Worm (Caenorhabditis elegans) whole organism, young adult: ENCODE results near the gene cmk-1.

Experiments used
- F57C9.4 ChIP-seq: sonication (generic microtip); optimal IDR thresholded peaks from 2 replicates; lab custom pipeline; 2017; ENCODE audit warnings: mild to moderate bottlenecking, missing genetic modification characterization, missing compliant biosample characterization
- attf-6 ChIP-seq: fragments of 200-800 bp; sonication (Bioruptor generic); IDR thresholded peaks from 2 replicates; pipeline ENCODE4 v1.3.6; 2022; ENCODE audit warnings: missing genetic modification reagents, missing genetic modification characterization, missing compliant biosample characterization
- ceh-100 ChIP-seq: fragments of 200-800 bp; sonication (Bioruptor generic); IDR thresholded peaks from 2 replicates; pipeline ENCODE4 v1.3.6; 2022; ENCODE audit warnings: missing genetic modification reagents, missing genetic modification characterization, missing compliant biosample characterization
- ceh-40 ChIP-seq: fragments of 200-800 bp; sonication (Bioruptor generic); IDR thresholded peaks from 2 replicates; pipeline ENCODE4 v1.3.6; 2022; ENCODE audit warnings: missing genetic modification characterization, missing compliant biosample characterization
- ceh-58 ChIP-seq: fragments of 200-800 bp; sonication (Bioruptor generic); IDR thresholded peaks from 2 replicates; pipeline ENCODE4 v1.3.6; 2022; ENCODE audit warnings: missing genetic modification characterization, missing compliant biosample characterization
- hmg-1.2 ChIP-seq: fragments of 200-800 bp; sonication (Bioruptor generic); IDR thresholded peaks from 2 replicates; pipeline ENCODE4 v1.3.6; 2022; ENCODE audit warnings: missing genetic modification reagents, missing genetic modification characterization, missing compliant biosample characterization
- hrde-1 ChIP-seq: sonication (generic microtip); optimal IDR thresholded peaks from 2 replicates; lab custom pipeline; 2016; ENCODE audit warnings: missing genetic modification characterization, mild to moderate bottlenecking, missing compliant biosample characterization, moderate library complexity, missing genotype, missing genetic modification reagents, borderline replicate concordance
- let-607 ChIP-seq, 2 experiments: fragments of 200-800 bp in 1 of 2; sonication (Bioruptor generic) in 1 of 2; sonication (generic microtip) in 1 of 2; optimal IDR thresholded peaks; 2 replicates each; lab custom pipeline; 2016 to 2018; ENCODE audit warnings: mild to moderate bottlenecking in 2 of 2, missing compliant biosample characterization in 2 of 2, missing genetic modification characterization in 2 of 2, moderate library complexity in 2 of 2, missing genotype in 1 of 2
- lin-26 ChIP-seq: fragments of 200-800 bp; sonication (Bioruptor generic); IDR thresholded peaks from 2 replicates; pipeline ENCODE4 v1.3.6; 2022; ENCODE audit warnings: missing genetic modification reagents, missing genetic modification characterization, missing compliant biosample characterization
- lsl-1 ChIP-seq: fragments of 200-800 bp; sonication (Bioruptor generic); optimal IDR thresholded peaks from 2 replicates; lab custom pipeline; 2018; ENCODE audit warnings: mild to moderate bottlenecking, missing genetic modification characterization, moderate library complexity, missing compliant biosample characterization
- madf-6 ChIP-seq: fragments of 200-800 bp; sonication (Bioruptor generic); IDR thresholded peaks from 2 replicates; pipeline ENCODE4 v1.3.6; 2022; ENCODE audit warnings: missing genetic modification reagents, missing genetic modification characterization, missing compliant biosample characterization
- rpc-1 ChIP-seq, 2 experiments: fragments of 150-350 bp in 1 of 2; sonication (generic microtip) in 1 of 2; optimal IDR thresholded peaks; 2 replicates each; lab custom pipeline; 2014 to 2018; ENCODE audit warnings: missing biosample characterization in 1 of 2, missing genetic modification characterization in 1 of 2, missing genetic modification reagents in 1 of 2, missing genotype in 1 of 2
- snpc-1.1 ChIP-seq: sonication (generic microtip); optimal IDR thresholded peaks from 2 replicates; lab custom pipeline; 2017; ENCODE audit warnings: missing genetic modification characterization, mild to moderate bottlenecking, missing compliant biosample characterization, antibody characterized with exemption, moderate library complexity, missing genotype, missing genetic modification reagents; ENCODE audit not compliant: insufficient read depth
- snpc-4 ChIP-seq, 5 experiments: fragments of 150-350 bp in 1 of 5; sonication (generic microtip) in 4 of 5; optimal IDR thresholded peaks; 2 replicates each; lab custom pipeline; 2014 to 2018; ENCODE audit warnings: missing genetic modification characterization in 5 of 5, missing biosample characterization in 3 of 5, antibody characterized with exemption in 2 of 5, mild to moderate bottlenecking in 2 of 5, missing compliant biosample characterization in 2 of 5, missing genotype in 2 of 5, moderate library complexity in 2 of 5, missing genetic modification reagents in 1 of 5
- tbp1 ChIP-seq: fragments of 200-800 bp; sonication (Bioruptor generic); optimal IDR thresholded peaks from 2 replicates; lab custom pipeline; 2018; ENCODE audit warnings: mild to moderate bottlenecking, missing genetic modification characterization, missing compliant biosample characterization
- ztf-18 ChIP-seq: sonication (generic microtip); optimal IDR thresholded peaks from 2 replicates; lab custom pipeline; 2016; ENCODE audit warnings: missing genotype, mild to moderate bottlenecking, missing genetic modification characterization, missing compliant biosample characterization
- ztf-26 ChIP-seq: sonication (generic microtip); optimal IDR thresholded peaks from 2 replicates; lab custom pipeline; 2017; ENCODE audit warnings: missing genetic modification characterization, missing compliant biosample characterization
- ztf-28 ChIP-seq: fragments of 200-800 bp; sonication (Bioruptor generic); IDR thresholded peaks from 2 replicates; pipeline ENCODE4 v1.3.6; 2022; ENCODE audit warnings: missing genetic modification reagents, missing genetic modification characterization, missing compliant biosample characterization

cmk-1 gene

ce11 chrIV:1878501-1878900 is 54.2 kb downstream of the cmk-1 start:
- TF ChIP-seq ztf-18 (peak; percentile 81), ztf-28 (GFP tag; lab: Robert Waterston, UW) (no peak), tbp1 (GFP tag; lab: Kevin White, UChicago) (peak; percentile 17), ceh-40 (GFP tag; lab: Robert Waterston, UW) (no peak), ceh-58 (GFP tag; lab: Robert Waterston, UW) (0 out of 2 replicates have a peak, but pooled peaks have one; percentile 24), rpc-1 (optimal IDR thresholded peaks at IDR 0.05; lab: Kevin White, UChicago) (no peak), rpc-1 (tag; optimal IDR thresholded peaks at IDR 0.05; lab: Kevin White, UChicago) (no peak), madf-6 (GFP tag; lab: Robert Waterston, UW) (peak; percentile 48; the same call in 1 of the 2 replicates), lin-26 (0 out of 2 replicates have a peak, but pooled peaks have one; percentile 28), snpc-4 (GFP tag; optimal IDR thresholded peaks at IDR 0.05; lab: Kevin White, UChicago) (no peak), snpc-4 (tag; optimal IDR thresholded peaks at IDR 0.05; lab: Kevin White, UChicago) (peak; percentile 15 to 81 (median 54)), snpc-1.1 (tag; lab: Kevin White, UChicago) (peak; percentile 69), ztf-26 (tag; lab: Kevin White, UChicago) (no peak), hrde-1 (tag; lab: Kevin White, UChicago) (no peak), attf-6 (0 out of 2 replicates have a peak, but pooled peaks have one; percentile 39), lsl-1 (GFP tag; lab: Kevin White, UChicago) (peak; percentile 18), ceh-100 (0 out of 2 replicates have a peak, but pooled peaks have one; percentile 8), hmg-1.2 (peak; percentile 31; the same call in 1 of the 2 replicates), let-607 (tag; optimal IDR thresholded peaks at IDR 0.05; lab: Kevin White, UChicago) (no peak), F57C9.4 (tag; lab: Kevin White, UChicago) (no peak)
